Fruit fly (Drosophila melanogaster) Kc167 (cell line): ENCODE data around the gene Adi1.

Experiments used
- Myc ChIP-seq: fragments of >200 bp; optimal IDR thresholded peaks from 2 replicates; lab custom pipeline; 2017; ENCODE audit warnings: missing external identifiers
- h ChIP-seq: fragments of >200 bp; optimal IDR thresholded peaks from 3 replicates; lab custom pipeline; 2018; ENCODE audit warnings: missing external identifiers
- insv ChIP-seq: fragments of >200 bp; optimal IDR thresholded peaks from 3 replicates; lab custom pipeline; 2018; ENCODE audit warnings: missing external identifiers
- psq ChIP-seq: fragments of >200 bp; optimal IDR thresholded peaks from 2 replicates; lab custom pipeline; 2017; ENCODE audit warnings: missing external identifiers
- ttk ChIP-seq: sonication (Bioruptor generic); optimal IDR thresholded peaks from 2 replicates; lab custom pipeline; 2017; ENCODE audit warnings: missing external identifiers

- no peak for TF ChIP-seq psq
- no peak for TF ChIP-seq insv (lab: Kevin White, UChicago)
- TF ChIP-seq h (lab: Kevin White, UChicago) = no peak
- no peak for TF ChIP-seq ttk (lab: Kevin White, UChicago)
- no peak for TF ChIP-seq Myc (lab: Kevin White, UChicago)
Measured at dm6 chr3L:10704482-10704993, 41.4 kb downstream of the Adi1 start.
